Fruit fly (Drosophila melanogaster) S2 (cell line): Measurements from ENCODE around the gene dyl.

Experiments
- CG8478 ChIP-seq: fragments of >200 bp; optimal IDR thresholded peaks from 2 replicates; lab custom pipeline; 2018
- CTCF ChIP-seq, 2 experiments: fragments of >200 bp; optimal IDR thresholded peaks; 2 replicates each; lab custom pipeline; 2018

The dyl gene

dm6 chr3L:4277796-4278195 is 29.7 kb downstream of the dyl start, which contains the start of gene Ctl1:
Gene Ctl1, plus strand, starts transcription at chr3L:4277962.
- TF ChIP-seq CTCF (optimal IDR thresholded peaks at IDR 0.05; lab: Kevin White, UChicago) (no peak), CG8478 (lab: Kevin White, UChicago) (no peak)

- TF ChIP-seq CG8478 (lab: Kevin White, UChicago) (no peak), CTCF (optimal IDR thresholded peaks at IDR 0.05; lab: Kevin White, UChicago) (no peak)
These were observed 35.2 kb downstream of the dyl start for dm6 chr3L:4272167-4272773.

DNA sequence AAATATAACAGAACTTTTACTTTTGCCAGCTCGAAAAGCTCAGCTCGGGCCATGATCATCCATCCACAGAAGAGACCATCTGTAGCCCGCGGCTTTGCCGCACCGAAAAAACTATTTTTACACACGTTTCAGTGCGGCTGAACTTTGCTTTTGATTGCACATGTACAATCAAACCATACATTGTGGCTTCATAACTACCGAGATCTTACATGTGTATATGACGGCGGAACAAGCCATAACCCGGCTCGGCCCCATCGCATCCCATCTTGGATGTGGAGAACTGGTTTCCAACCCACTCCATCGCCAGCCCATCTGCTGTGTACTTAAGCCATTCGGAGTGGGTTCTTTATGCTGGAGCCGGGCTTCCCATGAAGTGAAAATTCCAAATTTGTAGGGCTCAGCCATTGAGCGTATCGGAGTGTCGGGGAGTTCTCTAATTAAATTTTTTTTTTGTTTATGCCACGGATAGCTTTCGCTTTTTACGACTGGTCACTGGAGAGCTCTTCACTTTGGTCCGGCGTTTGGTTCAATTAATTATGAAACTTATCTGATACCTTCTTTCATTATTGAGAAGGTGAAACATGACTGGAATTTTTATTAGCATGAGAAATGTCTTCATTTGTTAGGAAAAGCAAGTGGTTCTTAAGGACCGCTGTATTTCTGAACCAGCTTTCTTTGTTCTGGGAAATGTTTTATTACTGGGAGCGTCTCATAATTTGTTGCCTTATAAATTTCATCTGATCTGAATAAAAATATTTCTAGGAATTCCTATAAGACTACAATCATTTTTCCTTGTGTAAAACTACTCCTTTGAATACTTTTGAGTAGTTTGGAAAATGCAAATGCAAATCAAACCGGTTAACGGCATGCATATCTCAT is 36.3 kb downstream of the dyl start:
- TF ChIP-seq CG8478 (lab: Kevin White, UChicago): no peak
- TF ChIP-seq CTCF (optimal IDR thresholded peaks at IDR 0.05; lab: Kevin White, UChicago): no peak

dm6 chr3L:4269920-4270319 is 37.6 kb downstream of the dyl start:
- TF ChIP-seq CTCF (optimal IDR thresholded peaks at IDR 0.05; lab: Kevin White, UChicago) (no peak), CG8478 (lab: Kevin White, UChicago) (no peak)

- TF ChIP-seq CTCF (optimal IDR thresholded peaks at IDR 0.05; lab: Kevin White, UChicago) (no peak), CG8478 (lab: Kevin White, UChicago) (no peak)
These were observed 38.3 kb downstream of the dyl start for dm6 chr3L:4269208-4269607.

DNA sequence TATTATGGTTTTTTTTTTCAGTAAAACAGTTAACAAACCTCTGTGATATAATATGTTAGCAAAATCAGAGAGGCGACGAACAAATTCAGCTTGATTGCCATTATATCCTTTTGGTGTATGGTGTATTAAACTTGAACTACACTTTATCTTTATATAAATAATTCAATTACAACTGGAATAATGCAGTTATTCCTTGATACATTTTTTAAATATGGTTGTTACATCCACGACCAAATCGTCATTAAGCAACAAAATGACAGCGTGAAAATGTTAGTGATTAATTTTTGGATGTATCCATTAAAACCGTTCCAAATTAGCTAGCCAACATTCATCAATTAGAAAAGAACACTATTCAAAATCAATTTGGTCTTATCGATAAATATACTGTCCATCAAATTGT is 40.1 kb downstream of the dyl start, which contains the start of gene CG33764:
Gene CG33764 (minus strand): TSS at position 101 of the 400 bp plus-strand sequence.
- no peak for TF ChIP-seq CG8478 (lab: Kevin White, UChicago)
- no peak for TF ChIP-seq CTCF (optimal IDR thresholded peaks at IDR 0.05; lab: Kevin White, UChicago)

DNA sequence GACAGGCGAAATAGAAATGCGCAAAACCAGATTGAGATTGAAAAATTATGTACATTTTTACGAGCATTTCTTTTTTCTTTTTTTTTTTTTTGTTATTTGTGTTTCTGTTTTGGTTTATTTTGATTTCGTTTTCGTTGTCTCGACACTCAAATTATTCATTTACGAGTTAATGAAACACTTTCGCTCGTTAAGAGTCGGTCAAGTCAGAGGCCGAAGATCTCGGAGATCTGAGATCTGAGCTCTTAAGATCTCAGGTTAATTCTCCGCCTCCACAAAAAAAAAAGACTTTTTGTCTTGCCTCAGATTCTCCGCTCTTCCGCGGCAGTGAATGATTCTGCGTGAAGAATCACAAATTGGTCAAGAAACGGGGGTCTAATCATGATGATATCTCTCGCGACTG is 41.7 kb downstream of the dyl start:
- no peak for TF ChIP-seq CTCF (optimal IDR thresholded peaks at IDR 0.05; lab: Kevin White, UChicago)
- no peak for TF ChIP-seq CG8478 (lab: Kevin White, UChicago)

- no peak for TF ChIP-seq CG8478 (lab: Kevin White, UChicago)
- no peak for TF ChIP-seq CTCF (optimal IDR thresholded peaks at IDR 0.05; lab: Kevin White, UChicago)
These were observed 42.6 kb downstream of the dyl start for dm6 chr3L:4264963-4265362.

DNA sequence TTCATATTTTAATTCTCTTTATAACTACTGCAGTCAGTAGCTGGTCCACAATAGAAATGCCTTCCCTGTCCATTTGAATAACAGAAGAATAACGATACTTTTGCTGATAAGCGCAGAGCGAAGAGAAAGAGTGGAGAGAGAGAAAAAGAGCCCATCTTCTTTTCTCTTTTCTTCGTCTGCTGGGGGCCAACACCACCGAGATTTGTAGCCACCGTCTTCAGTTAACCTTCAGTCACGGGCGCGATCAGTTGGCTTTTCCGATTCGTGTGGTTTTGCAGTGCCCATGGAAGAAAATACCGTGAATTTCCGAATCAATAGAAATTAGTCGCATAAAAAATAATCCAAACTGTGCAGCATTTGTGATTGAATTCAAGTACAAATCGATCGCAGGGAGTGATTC is 44.0 kb downstream of the dyl start, which contains the start of gene CG1273:
Gene CG1273 (plus strand): TSS at position 218 of the 400 bp plus-strand sequence.
- TF ChIP-seq CG8478 (lab: Kevin White, UChicago) (no peak), CTCF (optimal IDR thresholded peaks at IDR 0.05; lab: Kevin White, UChicago) (no peak)

- TF ChIP-seq CTCF (optimal IDR thresholded peaks at IDR 0.05; lab: Kevin White, UChicago) (no peak), CG8478 (lab: Kevin White, UChicago) (no peak)
These were observed 45.1 kb downstream of the dyl start, which contains the start of the genes CG11586 and VhaM9.7-a for dm6 chr3L:4262384-4262783. Gene CG11586, minus strand, starts transcription at chr3L:4262470. Gene VhaM9.7-a, plus strand, starts transcription at chr3L:4262705.

DNA sequence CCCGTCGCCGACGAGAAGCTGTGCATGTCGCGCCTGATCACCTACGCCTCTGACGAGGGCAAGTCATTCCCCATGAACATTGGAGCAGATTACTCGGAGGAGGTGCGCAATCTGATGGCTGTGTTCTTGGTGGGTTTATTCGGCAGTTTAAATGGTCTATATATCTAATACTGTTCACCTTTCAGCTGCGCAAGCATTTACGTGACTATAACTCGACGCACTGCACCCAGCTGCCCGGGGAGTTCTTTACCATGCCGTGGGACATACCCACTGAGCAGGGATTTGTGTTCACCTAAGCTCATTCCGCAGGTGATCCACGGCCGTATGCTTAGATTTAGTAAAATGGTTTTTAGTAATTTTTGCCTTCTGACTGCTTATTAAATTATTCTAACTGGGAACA is 46.3 kb downstream of the dyl start:
- TF ChIP-seq CG8478 (lab: Kevin White, UChicago): no peak
- TF ChIP-seq CTCF (optimal IDR thresholded peaks at IDR 0.05; lab: Kevin White, UChicago): no peak

- TF ChIP-seq CTCF (optimal IDR thresholded peaks at IDR 0.05; lab: Kevin White, UChicago): peak in 1 of 2 experiments; percentile 2
- TF ChIP-seq CG8478 (lab: Kevin White, UChicago): no peak
These were observed 48.4 kb downstream of the dyl start, which contains the start of the genes CG15011 and CG1309 for dm6 chr3L:4259102-4259558. Gene CG15011, minus strand, starts transcription at chr3L:4259152. Gene CG1309, plus strand, starts transcription at chr3L:4259430.

dm6 chr3L:4254301-4254834 is 53.1 kb downstream of the dyl start, which contains the start of the genes ago and CG1265:
Gene ago, minus strand, starts transcription at chr3L:4254306.
Gene CG1265, plus strand, starts transcription at chr3L:4254776.
- TF ChIP-seq CG8478 (lab: Kevin White, UChicago) (no peak), CTCF (optimal IDR thresholded peaks at IDR 0.05; lab: Kevin White, UChicago) (no peak)

DNA sequence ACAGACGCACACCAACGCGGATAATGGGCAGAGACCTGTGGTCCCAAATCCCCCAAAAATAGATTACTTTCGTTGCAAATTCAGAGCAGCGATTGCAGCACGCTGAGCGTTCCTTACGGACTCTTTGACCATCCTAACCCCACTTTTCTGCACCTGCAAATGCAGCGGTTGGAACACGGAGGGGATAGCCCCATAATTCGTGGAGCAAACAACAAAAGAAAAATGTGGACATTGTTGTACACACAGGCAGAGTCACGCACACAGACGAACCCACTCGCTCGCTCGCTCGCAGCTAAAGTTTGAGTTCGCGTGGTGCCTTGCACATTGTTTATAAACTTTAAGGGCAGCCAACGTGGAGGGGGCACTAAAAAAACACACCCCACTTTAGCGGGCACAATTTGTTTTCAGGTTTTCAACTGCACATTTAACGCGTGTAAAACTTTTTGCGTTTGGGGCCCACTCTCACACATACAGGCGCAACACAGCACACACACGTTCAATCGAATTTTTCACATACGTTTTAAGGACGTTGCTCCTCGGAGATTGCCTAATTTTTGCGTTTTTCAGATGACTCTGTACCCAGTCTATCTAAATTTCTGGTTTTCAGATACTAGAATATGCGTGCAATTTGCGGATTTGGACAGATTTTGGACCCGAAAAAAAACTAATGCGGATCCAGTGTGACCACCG is 53.8 kb downstream of the dyl start:
- TF ChIP-seq CG8478 (lab: Kevin White, UChicago) (no peak), CTCF (optimal IDR thresholded peaks at IDR 0.05; lab: Kevin White, UChicago) (no peak)
